Worm (Caenorhabditis elegans): ENCODE data around the gene Y73B6BL.44.

The Y73B6BL.44 gene

ce11 chrIV:6511767-6512166 lies 18.4 kb downstream of the Y73B6BL.44 start:
- no peak for TF ChIP-seq nhr-111 (GFP tag; optimal IDR thresholded peaks at IDR 0.05)
- TF ChIP-seq arid-1 (GFP tag; conservative IDR thresholded peaks at IDR 0.05) = no peak
- TF ChIP-seq zip-11 (GFP tag; IDR thresholded peaks at IDR 0.05) = no peak
- TF ChIP-seq pqm-1 (tag; optimal IDR thresholded peaks at IDR 0.05) = no peak
- no peak for TF ChIP-seq nhr-102 (tag; optimal IDR thresholded peaks at IDR 0.05)
- no peak for TF ChIP-seq mxl-3 (GFP tag; optimal IDR thresholded peaks at IDR 0.05)
- no peak for TF ChIP-seq nhr-77 (tag; optimal IDR thresholded peaks at IDR 0.05)
- TF ChIP-seq set-16 (GFP tag; IDR thresholded peaks at IDR 0.05) = no peak
- no peak for TF ChIP-seq F26F4.8 (GFP tag; conservative IDR thresholded peaks at IDR 0.05)
- no peak for TF ChIP-seq R02D3.7 (tag; optimal IDR thresholded peaks at IDR 0.05)
- no peak for TF ChIP-seq daf-8 (GFP tag; IDR thresholded peaks at IDR 0.05)
- no peak for TF ChIP-seq gei-8 (GFP tag; optimal IDR thresholded peaks at IDR 0.05)

- TF ChIP-seq lsy-2 (tag; optimal IDR thresholded peaks at IDR 0.05) (peak in 1 of 2 experiments; percentile 66), cey-2 (tag; optimal IDR thresholded peaks at IDR 0.05; ENCODE audit: borderline replicate concordance, insufficient read depth) (no peak), unc-62 (GFP tag; optimal IDR thresholded peaks at IDR 0.05 in 1 of 2) (peak in 1 of 2 experiments; percentile 80), unc-62 (tag; optimal IDR thresholded peaks at IDR 0.05) (no peak), dmd-8 (GFP tag; IDR thresholded peaks at IDR 0.05) (no peak), nhr-237 (tag; optimal IDR thresholded peaks at IDR 0.05) (no peak), F37D6.2 (tag; optimal IDR thresholded peaks at IDR 0.05) (peak; percentile 77), nhr-48 (tag; optimal IDR thresholded peaks at IDR 0.05) (peak; percentile 35), rbr-2 (tag; optimal IDR thresholded peaks at IDR 0.05) (peak; percentile 26), fkh-10 (GFP tag; optimal IDR thresholded peaks at IDR 0.05) (peak; percentile 32), aha-1 (tag) (peak; percentile 93), nhr-11 (tag; optimal IDR thresholded peaks at IDR 0.05) (peak; percentile 69)
Observed at ce11 chrIV:6514700-6515099, 21.3 kb downstream of the Y73B6BL.44 start.

DNA sequence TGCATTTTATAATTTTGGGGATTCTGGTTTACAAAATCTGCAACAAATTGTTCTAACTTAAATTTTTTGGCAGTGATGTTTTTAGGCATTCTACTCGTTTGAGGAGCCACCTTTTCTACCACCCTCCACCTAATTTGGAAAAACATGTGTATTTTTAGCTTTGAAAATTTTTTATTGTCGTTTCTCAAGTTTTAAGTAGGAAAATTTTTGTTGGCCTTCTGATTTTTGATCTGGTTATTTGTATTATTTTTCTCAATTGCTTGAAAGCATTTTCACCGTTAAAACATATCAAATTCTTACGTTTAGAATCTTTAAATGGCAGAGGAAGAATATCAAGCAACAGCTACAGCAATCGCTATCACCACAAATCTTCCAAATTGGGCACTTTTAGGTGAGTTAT lies 24.5 kb downstream of the Y73B6BL.44 start, which contains the start of gene C01G5.7:
C01G5.7 (plus strand) TSS at position 301 of the 400 bp plus-strand sequence.
- TF ChIP-seq mxl-2 (GFP tag; conservative IDR thresholded peaks at IDR 0.05) = no peak
- TF ChIP-seq zag-1 (tag; optimal IDR thresholded peaks at IDR 0.05) = no peak
- no peak for TF ChIP-seq nhr-48 (tag; optimal IDR thresholded peaks at IDR 0.05)
- no peak for TF ChIP-seq spr-1 (tag; optimal IDR thresholded peaks at IDR 0.05)

- TF ChIP-seq aha-1 (tag) = no peak
- no peak for TF ChIP-seq lin-38 (GFP tag; IDR thresholded peaks at IDR 0.05)
- no peak for TF ChIP-seq ZK546.5 (tag; optimal IDR thresholded peaks at IDR 0.05)
Observed at ce11 chrIV:6519593-6519992, 26.2 kb downstream of the Y73B6BL.44 start, which contains the start of gene C01G5.9. C01G5.9 (plus strand) TSS chrIV:6519893.

DNA sequence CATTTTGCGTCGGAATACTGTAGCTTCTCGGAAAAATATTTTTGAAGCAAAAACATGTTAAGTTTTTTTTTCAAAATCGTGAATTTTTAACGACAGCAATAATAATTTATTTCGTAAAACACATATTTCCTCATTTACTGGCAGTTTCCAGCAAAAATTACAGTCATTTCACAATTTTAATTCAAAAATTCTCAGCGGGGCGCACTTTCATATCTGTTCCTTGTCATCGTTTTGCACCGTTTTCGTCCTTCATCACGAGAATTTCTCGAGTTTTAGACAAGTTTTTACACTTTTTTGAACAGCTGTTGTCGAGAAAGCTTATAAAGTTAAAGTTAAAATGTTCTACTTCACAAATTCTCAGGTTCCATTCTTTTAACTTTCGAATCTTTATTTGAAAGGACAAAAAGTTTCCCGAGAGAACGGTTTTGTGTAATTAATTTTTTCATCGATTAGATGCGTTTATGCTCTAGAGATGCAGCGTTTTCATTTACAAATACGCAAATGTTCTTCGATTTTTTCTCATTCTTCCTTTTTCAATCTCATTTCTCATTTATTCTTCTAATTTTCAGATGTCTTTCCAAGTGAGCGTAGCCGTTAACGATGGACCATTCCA lies 29.0 kb downstream of the Y73B6BL.44 start, which contains the start of gene ddi-1:
ddi-1 (plus strand) TSS at position 563 of the 613 bp plus-strand sequence.
- TF ChIP-seq lin-38 (GFP tag; IDR thresholded peaks at IDR 0.05) (peak; percentile 33), hlh-30 (tag; optimal IDR thresholded peaks at IDR 0.05; ENCODE audit: insufficient read depth) (peak; percentile 82), ceh-44 (GFP tag; IDR thresholded peaks at IDR 0.05) (no peak)

ce11 chrIV:6523773-6524172 lies 30.4 kb downstream of the Y73B6BL.44 start:
- TF ChIP-seq unc-62 (GFP tag; optimal IDR thresholded peaks at IDR 0.05 in 1 of 2) (peak in 1 of 2 experiments; percentile 94), unc-62 (tag; optimal IDR thresholded peaks at IDR 0.05) (no peak), T26A8.4 (GFP tag; IDR thresholded peaks at IDR 0.05) (no peak)
